Worm (Caenorhabditis elegans) whole organism, early embryonic: ENCODE measurements around the gene F26D2.13.

Experiments
- B0310.2 ChIP-seq: sonication (generic microtip); optimal IDR thresholded peaks from 2 replicates; lab custom pipeline; 2016; ENCODE audit warnings: mild to moderate bottlenecking, missing genetic modification characterization, missing compliant biosample characterization
- F13C5.2 ChIP-seq: sonication (generic microtip); optimal IDR thresholded peaks from 2 replicates; lab custom pipeline; 2017; ENCODE audit warnings: mild to moderate bottlenecking, missing genetic modification characterization, inconsistent platforms, missing compliant biosample characterization
- aly-1 ChIP-seq: sonication (generic microtip); optimal IDR thresholded peaks from 2 replicates; lab custom pipeline; 2016; ENCODE audit warnings: missing genetic modification characterization, missing compliant biosample characterization
- ama-1 ChIP-seq: fragments of 150-350 bp; optimal IDR thresholded peaks from 2 replicates; lab custom pipeline; 2014
- ceh-13 ChIP-seq: fragments of 200-800 bp; sonication (Bioruptor generic); optimal IDR thresholded peaks from 2 replicates; lab custom pipeline; 2018; ENCODE audit warnings: mild to moderate bottlenecking, missing genetic modification characterization, missing compliant biosample characterization
- ceh-36 ChIP-seq: sonication (generic microtip); optimal IDR thresholded peaks from 2 replicates; lab custom pipeline; 2016; ENCODE audit warnings: missing genetic modification characterization, inconsistent platforms, missing compliant biosample characterization
- ets-7 ChIP-seq: sonication (generic microtip); optimal IDR thresholded peaks from 2 replicates; lab custom pipeline; 2016; ENCODE audit warnings: missing genotype, missing genetic modification characterization, missing compliant biosample characterization
- flt-1 ChIP-seq: fragments of 200-800 bp; sonication (Bioruptor generic); IDR thresholded peaks from 2 replicates; pipeline ENCODE4 v1.3.6; 2022; ENCODE audit warnings: missing genetic modification characterization, missing compliant biosample characterization
- hmbx-1 ChIP-seq: sonication (generic microtip); optimal IDR thresholded peaks from 2 replicates; lab custom pipeline; 2016; ENCODE audit warnings: mild to moderate bottlenecking, missing genetic modification characterization, missing compliant biosample characterization
- hmg-4 ChIP-seq: fragments of 200-800 bp; sonication (Bioruptor generic); optimal IDR thresholded peaks from 2 replicates; lab custom pipeline; 2018; ENCODE audit warnings: mild to moderate bottlenecking, missing genetic modification characterization, missing compliant biosample characterization
- hnd-1 ChIP-seq: sonication (generic microtip); optimal IDR thresholded peaks from 2 replicates; lab custom pipeline; 2016; ENCODE audit warnings: missing genetic modification characterization, missing compliant biosample characterization
- pes-1 ChIP-seq: fragments of 200-800 bp; sonication (Bioruptor generic); IDR thresholded peaks from 2 replicates; pipeline ENCODE4 v1.3.6; 2022; ENCODE audit warnings: missing genetic modification reagents, missing genetic modification characterization, missing compliant biosample characterization
- scrt-1 ChIP-seq: fragments of 200-800 bp; sonication (Bioruptor generic); IDR thresholded peaks from 2 replicates; pipeline ENCODE4 v1.3.6; 2022; ENCODE audit warnings: missing genetic modification characterization, missing compliant biosample characterization
- sea-1 ChIP-seq: fragments of 200-800 bp; sonication (Bioruptor generic); conservative IDR thresholded peaks from 2 replicates; pipeline ENCODE4 v1.3.6; 2022; ENCODE audit warnings: missing genetic modification characterization, missing compliant biosample characterization
- tbx-11 ChIP-seq: fragments of 200-800 bp; sonication (Bioruptor generic); IDR thresholded peaks from 2 replicates; pipeline ENCODE4 v1.3.6; 2022; ENCODE audit warnings: missing genetic modification characterization, missing compliant biosample characterization
- tbx-37 ChIP-seq: fragments of 200-800 bp; sonication (Bioruptor generic); conservative IDR thresholded peaks from 2 replicates; pipeline ENCODE4 v1.3.6; 2022; ENCODE audit warnings: missing genetic modification reagents, missing genetic modification characterization, missing compliant biosample characterization
- tra-4 ChIP-seq: sonication (generic microtip); optimal IDR thresholded peaks from 2 replicates; lab custom pipeline; 2017; ENCODE audit warnings: missing genetic modification characterization, missing compliant biosample characterization

F26D2.13 gene

ce11 chrV:16437546-16437945 is 2.1 kb upstream of the F26D2.13 start, which contains the start of gene F26D2.15:
Gene F26D2.15 (plus strand): TSS chrV:16437846.
- TF ChIP-seq hmbx-1 (tag; lab: Kevin White, UChicago): no peak
- no peak for TF ChIP-seq hmg-4
- TF ChIP-seq flt-1 (GFP tag; lab: Robert Waterston, UW): no peak
- TF ChIP-seq sea-1: no peak
- TF ChIP-seq ceh-36 (tag; lab: Kevin White, UChicago): no peak
- TF ChIP-seq tra-4 (tag; lab: Kevin White, UChicago): no peak
- no peak for TF ChIP-seq ama-1 (lab: Kevin White, UChicago)
- TF ChIP-seq hnd-1 (tag; lab: Kevin White, UChicago): no peak
- no peak for TF ChIP-seq ets-7 (tag; lab: Kevin White, UChicago)
- no peak for TF ChIP-seq scrt-1 (GFP tag; lab: Robert Waterston, UW)
- no peak for TF ChIP-seq aly-1
- no peak for TF ChIP-seq ceh-13 (GFP tag; lab: Kevin White, UChicago)
- no peak for TF ChIP-seq B0310.2 (tag; lab: Kevin White, UChicago)
- no peak for TF ChIP-seq pes-1 (GFP tag; lab: Robert Waterston, UW)
- TF ChIP-seq tbx-37 (GFP tag; lab: Robert Waterston, UW): no peak
- no peak for TF ChIP-seq F13C5.2
- no peak for TF ChIP-seq tbx-11 (GFP tag; lab: Robert Waterston, UW)

ce11 chrV:16433471-16433870 is 1.9 kb downstream of the F26D2.13 start, which contains the start of gene clec-234:
Gene clec-234 (minus strand): TSS chrV:16433571.
- TF ChIP-seq tbx-11 (GFP tag; lab: Robert Waterston, UW): no peak
- no peak for TF ChIP-seq ama-1 (lab: Kevin White, UChicago)
- TF ChIP-seq scrt-1 (GFP tag; lab: Robert Waterston, UW): no peak
- no peak for TF ChIP-seq ceh-36 (tag; lab: Kevin White, UChicago)
- TF ChIP-seq sea-1: no peak
- no peak for TF ChIP-seq aly-1
- TF ChIP-seq ceh-13 (GFP tag; lab: Kevin White, UChicago): no peak
- no peak for TF ChIP-seq hmbx-1 (tag; lab: Kevin White, UChicago)
- no peak for TF ChIP-seq F13C5.2
- no peak for TF ChIP-seq flt-1 (GFP tag; lab: Robert Waterston, UW)
- no peak for TF ChIP-seq B0310.2 (tag; lab: Kevin White, UChicago)
- no peak for TF ChIP-seq hnd-1 (tag; lab: Kevin White, UChicago)
- TF ChIP-seq pes-1 (GFP tag; lab: Robert Waterston, UW): no peak
- no peak for TF ChIP-seq tbx-37 (GFP tag; lab: Robert Waterston, UW)
- TF ChIP-seq ets-7 (tag; lab: Kevin White, UChicago): no peak
- TF ChIP-seq tra-4 (tag; lab: Kevin White, UChicago): no peak
- TF ChIP-seq hmg-4: no peak

DNA sequence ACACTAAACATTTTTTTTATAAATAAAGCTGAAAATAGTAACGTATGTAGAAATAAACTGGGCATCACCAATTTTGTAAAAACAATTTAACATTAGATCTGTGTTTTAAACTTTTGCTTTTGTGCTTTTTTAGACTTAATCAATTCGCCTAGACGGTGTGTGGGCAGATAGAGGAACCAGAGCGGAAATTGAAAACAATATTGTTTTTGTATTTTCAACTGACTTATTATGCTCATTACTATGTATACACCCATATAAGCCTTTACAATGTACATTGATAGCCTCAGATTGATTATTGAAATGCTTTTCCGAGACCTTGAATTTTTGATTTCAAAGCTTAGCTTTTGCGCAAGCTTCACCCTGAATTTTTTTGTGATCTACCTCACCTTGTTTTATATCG is 5.5 kb downstream of the F26D2.13 start, which contains the start of gene str-73:
str-73 (plus strand) TSS at position 301 of the 400 bp plus-strand sequence.
- no peak for TF ChIP-seq B0310.2 (tag; lab: Kevin White, UChicago)

- TF ChIP-seq ceh-13 (GFP tag; lab: Kevin White, UChicago) (no peak), F13C5.2 (no peak), tra-4 (tag; lab: Kevin White, UChicago) (no peak), B0310.2 (tag; lab: Kevin White, UChicago) (no peak), sea-1 (no peak), hmbx-1 (tag; lab: Kevin White, UChicago) (no peak), tbx-11 (GFP tag; lab: Robert Waterston, UW) (no peak), flt-1 (GFP tag; lab: Robert Waterston, UW) (no peak), scrt-1 (GFP tag; lab: Robert Waterston, UW) (no peak), hnd-1 (tag; lab: Kevin White, UChicago) (no peak), hmg-4 (no peak), aly-1 (no peak), pes-1 (GFP tag; lab: Robert Waterston, UW) (no peak), ceh-36 (tag; lab: Kevin White, UChicago) (no peak), ama-1 (lab: Kevin White, UChicago) (no peak), tbx-37 (GFP tag; lab: Robert Waterston, UW) (no peak), ets-7 (tag; lab: Kevin White, UChicago) (no peak)
Measured at ce11 chrV:16429503-16429902, 5.9 kb downstream of the F26D2.13 start, which contains the start of gene F26D2.10. Gene F26D2.10 (minus strand): TSS chrV:16429603.

DNA sequence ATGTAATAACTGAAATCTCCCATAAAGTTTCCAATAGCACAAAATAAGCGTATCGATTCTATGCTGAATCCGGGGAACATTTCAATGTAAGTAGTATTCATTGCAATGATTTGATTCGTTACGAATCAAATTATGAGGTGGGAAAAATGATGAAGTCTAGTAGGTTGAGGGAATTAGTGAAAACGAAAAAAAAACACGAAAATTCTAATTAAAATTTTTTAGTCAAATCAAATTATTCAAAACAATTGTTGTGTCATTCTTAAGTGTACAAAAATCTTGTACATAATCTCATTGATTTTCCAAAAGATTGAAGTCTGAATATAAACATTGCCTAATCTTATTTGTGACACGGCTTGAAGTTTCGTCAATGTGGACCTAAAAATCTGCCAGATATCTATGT is 11.0 kb downstream of the F26D2.13 start, which contains the start of gene srw-29:
srw-29 (minus strand) TSS at position 101 of the 400 bp plus-strand sequence.
- TF ChIP-seq tbx-11 (GFP tag; lab: Robert Waterston, UW): no peak
- TF ChIP-seq aly-1: no peak
- no peak for TF ChIP-seq ama-1 (lab: Kevin White, UChicago)
- no peak for TF ChIP-seq tra-4 (tag; lab: Kevin White, UChicago)
- TF ChIP-seq hnd-1 (tag; lab: Kevin White, UChicago): no peak
- no peak for TF ChIP-seq ets-7 (tag; lab: Kevin White, UChicago)
- no peak for TF ChIP-seq scrt-1 (GFP tag; lab: Robert Waterston, UW)
- TF ChIP-seq hmg-4: no peak
- no peak for TF ChIP-seq pes-1 (GFP tag; lab: Robert Waterston, UW)
- TF ChIP-seq flt-1 (GFP tag; lab: Robert Waterston, UW): no peak
- TF ChIP-seq sea-1: no peak
- TF ChIP-seq tbx-37 (GFP tag; lab: Robert Waterston, UW): no peak
- no peak for TF ChIP-seq ceh-36 (tag; lab: Kevin White, UChicago)
- TF ChIP-seq hmbx-1 (tag; lab: Kevin White, UChicago): no peak
- TF ChIP-seq B0310.2 (tag; lab: Kevin White, UChicago): no peak
- TF ChIP-seq ceh-13 (GFP tag; lab: Kevin White, UChicago): no peak
- TF ChIP-seq F13C5.2: no peak

DNA sequence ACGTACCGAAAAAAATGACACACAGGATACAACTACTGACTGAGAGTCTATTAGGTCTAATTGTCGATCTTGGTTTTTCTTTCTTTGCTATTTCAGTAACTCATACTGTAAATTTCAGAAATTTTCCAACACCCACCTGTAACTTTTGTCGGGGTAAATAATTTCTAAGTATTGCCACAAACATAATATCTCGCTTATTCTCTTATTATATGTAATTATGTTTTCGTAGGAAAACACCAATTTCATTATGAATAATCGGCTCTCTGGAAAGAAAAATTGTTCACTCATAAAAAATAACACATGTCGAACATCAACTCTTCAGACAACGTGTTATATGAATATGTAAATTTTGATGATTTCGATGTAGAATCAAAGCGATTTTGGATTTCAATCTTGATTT is 14.7 kb downstream of the F26D2.13 start, which contains the start of gene srw-48:
srw-48 (plus strand) TSS at position 301 of the 400 bp plus-strand sequence.
- TF ChIP-seq hnd-1 (tag; lab: Kevin White, UChicago) (no peak), tbx-11 (GFP tag; lab: Robert Waterston, UW) (no peak), ama-1 (lab: Kevin White, UChicago) (no peak), tbx-37 (GFP tag; lab: Robert Waterston, UW) (no peak), ceh-36 (tag; lab: Kevin White, UChicago) (no peak), sea-1 (no peak), F13C5.2 (no peak), hmg-4 (no peak)

DNA sequence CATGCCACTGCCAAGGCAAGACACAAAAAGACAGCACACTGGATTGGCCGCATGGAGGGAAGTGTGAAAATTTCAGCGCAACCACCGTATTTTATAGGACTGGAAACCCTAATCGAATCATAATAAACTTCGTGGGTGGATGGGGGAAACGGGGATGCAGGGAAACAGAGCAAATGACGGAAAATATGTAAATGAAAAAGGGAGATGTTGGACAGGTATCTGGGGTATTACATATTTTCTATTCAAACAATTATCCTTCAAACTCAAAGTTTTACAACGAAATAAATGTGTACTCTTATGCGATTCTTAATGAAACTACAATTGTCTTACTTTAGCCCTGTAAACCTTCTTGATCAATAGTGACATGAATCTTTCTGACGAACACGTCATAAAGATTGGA is 15.6 kb downstream of the F26D2.13 start, which contains the start of gene F26D2.16:
F26D2.16 (minus strand) TSS at position 101 of the 400 bp plus-strand sequence.
- TF ChIP-seq hmbx-1 (tag; lab: Kevin White, UChicago): no peak
- TF ChIP-seq ceh-36 (tag; lab: Kevin White, UChicago): no peak
